Worm (Caenorhabditis elegans) whole organism, early embryonic: Measurements from ENCODE around the gene fbxa-50.

ENCODE experiments used
- B0310.2 ChIP-seq: sonication (generic microtip); optimal IDR thresholded peaks from 2 replicates; lab custom pipeline; 2016; ENCODE audit warnings: mild to moderate bottlenecking, missing genetic modification characterization, missing compliant biosample characterization
- aly-1 ChIP-seq: sonication (generic microtip); optimal IDR thresholded peaks from 2 replicates; lab custom pipeline; 2016; ENCODE audit warnings: missing genetic modification characterization, missing compliant biosample characterization
- ama-1 ChIP-seq: fragments of 150-350 bp; optimal IDR thresholded peaks from 2 replicates; lab custom pipeline; 2014
- flt-1 ChIP-seq: fragments of 200-800 bp; sonication (Bioruptor generic); IDR thresholded peaks from 2 replicates; pipeline ENCODE4 v1.3.6; 2022; ENCODE audit warnings: missing genetic modification characterization, missing compliant biosample characterization
- hmbx-1 ChIP-seq: sonication (generic microtip); optimal IDR thresholded peaks from 2 replicates; lab custom pipeline; 2016; ENCODE audit warnings: mild to moderate bottlenecking, missing genetic modification characterization, missing compliant biosample characterization
- pes-1 ChIP-seq: fragments of 200-800 bp; sonication (Bioruptor generic); IDR thresholded peaks from 2 replicates; pipeline ENCODE4 v1.3.6; 2022; ENCODE audit warnings: missing genetic modification reagents, missing genetic modification characterization, missing compliant biosample characterization
- sea-1 ChIP-seq: fragments of 200-800 bp; sonication (Bioruptor generic); conservative IDR thresholded peaks from 2 replicates; pipeline ENCODE4 v1.3.6; 2022; ENCODE audit warnings: missing genetic modification characterization, missing compliant biosample characterization
- tbx-37 ChIP-seq: fragments of 200-800 bp; sonication (Bioruptor generic); conservative IDR thresholded peaks from 2 replicates; pipeline ENCODE4 v1.3.6; 2022; ENCODE audit warnings: missing genetic modification reagents, missing genetic modification characterization, missing compliant biosample characterization
- tra-4 ChIP-seq: sonication (generic microtip); optimal IDR thresholded peaks from 2 replicates; lab custom pipeline; 2017; ENCODE audit warnings: missing genetic modification characterization, missing compliant biosample characterization

- TF ChIP-seq ama-1 (lab: Kevin White, UChicago) (no peak), hmbx-1 (tag; lab: Kevin White, UChicago) (no peak), B0310.2 (tag; lab: Kevin White, UChicago) (no peak), tra-4 (tag; lab: Kevin White, UChicago) (no peak), aly-1 (tag; lab: Kevin White, UChicago) (no peak), sea-1 (GFP tag; lab: Robert Waterston, UW) (no peak), flt-1 (GFP tag; lab: Robert Waterston, UW) (no peak), pes-1 (GFP tag; lab: Robert Waterston, UW) (no peak), tbx-37 (no peak)
These were observed 40.0 kb downstream of the fbxa-50 start for ce11 chrIII:1248335-1248734.
